Fruit fly (Drosophila melanogaster) whole organism, embryonic: ENCODE data around the gene CG12643.
A peak's percentile ranks its signal among the peaks of the same experiment; 100 is the strongest.

Experiments used
- ATbp ChIP-seq: fragments of 200-800 bp; sonication (Bioruptor generic); optimal IDR thresholded peaks from 2 replicates; lab custom pipeline; 2017; ENCODE audit warnings: missing biosample characterization, mild to moderate bottlenecking, missing genetic modification characterization, missing genetic modification reagents
- Atf6 ChIP-seq: fragments of 200-800 bp; sonication (Bioruptor generic); IDR thresholded peaks from 2 replicates; pipeline ENCODE4 v1.3.6; 2022; ENCODE audit warnings: missing biosample characterization, missing genetic modification characterization
- CG10543 ChIP-seq: fragments of 200-800 bp; sonication (Bioruptor generic); optimal IDR thresholded peaks from 3 replicates; lab custom pipeline; 2017; ENCODE audit warnings: missing biosample characterization, mild to moderate bottlenecking, missing genetic modification characterization, moderate library complexity
- CG1233 ChIP-seq: fragments of 200-800 bp; sonication (Bioruptor generic); optimal IDR thresholded peaks from 4 replicates; lab custom pipeline; 2018; ENCODE audit warnings: missing biosample characterization, mild to moderate bottlenecking, missing genetic modification characterization
- CG14441 ChIP-seq: fragments of 200-800 bp; sonication (Bioruptor generic); IDR thresholded peaks from 2 replicates; pipeline ENCODE4 v1.3.6; 2022; ENCODE audit warnings: missing biosample characterization, missing genetic modification characterization
- CG15696 ChIP-seq: fragments of 200-800 bp; sonication (Bioruptor generic); optimal IDR thresholded peaks from 2 replicates; lab custom pipeline; 2019; ENCODE audit warnings: missing biosample characterization, mild to moderate bottlenecking, missing genetic modification characterization, moderate library complexity
- CG17361 ChIP-seq: fragments of 200-800 bp; sonication (Bioruptor generic); IDR thresholded peaks from 3 replicates; pipeline ENCODE4 v1.3.6; 2022; ENCODE audit warnings: missing biosample characterization, missing genetic modification characterization
- CG17385 ChIP-seq: fragments of 200-800 bp; sonication (Bioruptor generic); optimal IDR thresholded peaks from 3 replicates; lab custom pipeline; 2018; ENCODE audit warnings: missing biosample characterization, mild to moderate bottlenecking, missing genetic modification characterization
- CG17912 ChIP-seq: fragments of 200-800 bp; sonication (Bioruptor generic); optimal IDR thresholded peaks from 2 replicates; lab custom pipeline; 2018; ENCODE audit warnings: missing biosample characterization, mild to moderate bottlenecking, missing genetic modification characterization
- CG2116 ChIP-seq: fragments of 200-800 bp; sonication (Bioruptor generic); optimal IDR thresholded peaks from 3 replicates; lab custom pipeline; 2018; ENCODE audit warnings: missing biosample characterization, mild to moderate bottlenecking, missing genetic modification characterization
- CG2199 ChIP-seq: fragments of 200-800 bp; sonication (Bioruptor generic); IDR thresholded peaks from 3 replicates; pipeline ENCODE4 v1.3.6; 2022; ENCODE audit warnings: missing biosample characterization, missing genetic modification characterization
- CG31224 ChIP-seq: fragments of 200-800 bp; sonication (Bioruptor generic); IDR thresholded peaks from 2 replicates; pipeline ENCODE4 v1.3.6; 2022; ENCODE audit warnings: missing biosample characterization, missing genetic modification characterization
- CG3726 ChIP-seq: fragments of 200-800 bp; sonication (Bioruptor generic); IDR thresholded peaks from 3 replicates; pipeline ENCODE4, ENCODE4 v1.3.6; 2022; ENCODE audit warnings: missing biosample characterization, missing genetic modification characterization
- CG5245 ChIP-seq: fragments of 200-800 bp; sonication (Bioruptor generic); optimal IDR thresholded peaks from 3 replicates; lab custom pipeline; 2016; ENCODE audit warnings: missing biosample characterization, missing genetic modification characterization
- CG7839 ChIP-seq: fragments of 200-800 bp; sonication (Bioruptor generic); optimal IDR thresholded peaks from 3 replicates; lab custom pipeline; 2018; ENCODE audit warnings: missing biosample characterization, mild to moderate bottlenecking, missing genetic modification characterization, moderate library complexity
- CG7963 ChIP-seq: fragments of 200-800 bp; sonication (Bioruptor generic); IDR thresholded peaks from 3 replicates; pipeline ENCODE4 v1.3.6; 2022; ENCODE audit warnings: missing biosample characterization, missing genetic modification characterization; ENCODE audit not compliant: partially characterized antibody
- CG8290 ChIP-seq, 3 experiments: fragments of 200-800 bp; sonication (Bioruptor generic); optimal IDR thresholded peaks; 2 replicates each; lab custom pipeline; 2016 to 2019; ENCODE audit warnings: missing biosample characterization in 3 of 3, missing genetic modification characterization in 3 of 3, mild to moderate bottlenecking in 2 of 3, moderate library complexity in 1 of 3
- CG8359 ChIP-seq: fragments of 200-800 bp; sonication (Bioruptor generic); optimal IDR thresholded peaks from 2 replicates; lab custom pipeline; 2017; ENCODE audit warnings: missing biosample characterization, mild to moderate bottlenecking, missing genetic modification characterization, borderline replicate concordance
- CHES-1-like ChIP-seq: fragments of 200-800 bp; sonication (Bioruptor generic); optimal IDR thresholded peaks from 2 replicates; lab custom pipeline; 2016; ENCODE audit warnings: missing biosample characterization, missing genetic modification characterization
- CoRest ChIP-seq: fragments of 200-800 bp; sonication (Bioruptor generic); optimal IDR thresholded peaks from 3 replicates; lab custom pipeline; 2018; ENCODE audit warnings: missing biosample characterization, mild to moderate bottlenecking, missing genetic modification characterization, moderate library complexity
- Dip3 ChIP-seq: fragments of 200-800 bp; sonication (Bioruptor generic); optimal IDR thresholded peaks from 3 replicates; lab custom pipeline; 2016; ENCODE audit warnings: missing biosample characterization, missing genetic modification characterization
- HLH54F ChIP-seq: fragments of 200-800 bp; sonication (Bioruptor generic); optimal IDR thresholded peaks from 3 replicates; lab custom pipeline; 2016; ENCODE audit warnings: missing biosample characterization, missing genetic modification characterization
- Hmr ChIP-seq: fragments of 200-800 bp; sonication (Bioruptor generic); optimal IDR thresholded peaks from 3 replicates; lab custom pipeline; 2017; ENCODE audit warnings: mild to moderate bottlenecking, missing biosample characterization, missing genetic modification reagents, missing genetic modification characterization
- Neu2 ChIP-seq: fragments of 200-800 bp; sonication (Bioruptor generic); optimal IDR thresholded peaks from 3 replicates; lab custom pipeline; 2016; ENCODE audit warnings: missing biosample characterization, missing genetic modification characterization, borderline replicate concordance
- Ptx1 ChIP-seq: fragments of 200-800 bp; sonication (Bioruptor generic); IDR thresholded peaks from 2 replicates; pipeline ENCODE4 v1.3.6; 2022; ENCODE audit warnings: missing biosample characterization, missing genetic modification characterization
- Ravus ChIP-seq: fragments of 200-800 bp; sonication (Bioruptor generic); IDR thresholded peaks from 2 replicates; pipeline ENCODE4 v1.3.6; 2022; ENCODE audit warnings: missing biosample characterization, missing genetic modification characterization
- Sry-β ChIP-seq: fragments of 200-800 bp; sonication (Bioruptor generic); optimal IDR thresholded peaks from 2 replicates; lab custom pipeline; 2018; ENCODE audit warnings: missing biosample characterization, mild to moderate bottlenecking, missing genetic modification characterization, moderate library complexity
- Taf1 ChIP-seq: fragments of 200-800 bp; sonication (Bioruptor generic); IDR thresholded peaks from 2 replicates; pipeline ENCODE4 v1.3.6; 2022; ENCODE audit warnings: missing biosample characterization, missing genetic modification characterization
- chn ChIP-seq: fragments of 200-800 bp; sonication (Bioruptor generic); optimal IDR thresholded peaks from 2 replicates; lab custom pipeline; 2016; ENCODE audit warnings: missing biosample characterization, missing genetic modification characterization
- crol ChIP-seq: fragments of 200-800 bp; sonication (Bioruptor generic); IDR thresholded peaks from 2 replicates; pipeline ENCODE4 v1.3.6; 2022; ENCODE audit warnings: missing biosample characterization, missing genetic modification characterization
- dysf ChIP-seq: fragments of 200-800 bp; sonication (Bioruptor generic); IDR thresholded peaks from 3 replicates; pipeline ENCODE4 v1.3.6; 2022; ENCODE audit warnings: missing biosample characterization, missing genetic modification characterization
- esg ChIP-seq: fragments of 200-800 bp; sonication (Bioruptor generic); conservative IDR thresholded peaks from 2 replicates; pipeline ENCODE4 v1.3.6; 2022; ENCODE audit warnings: missing biosample characterization, missing genetic modification characterization
- fd3F ChIP-seq: fragments of 200-800 bp; sonication (Bioruptor generic); optimal IDR thresholded peaks from 2 replicates; lab custom pipeline; 2018; ENCODE audit warnings: missing biosample characterization, mild to moderate bottlenecking, missing genetic modification characterization, moderate library complexity
- gfzf ChIP-seq: fragments of 200-800 bp; sonication (Bioruptor generic); optimal IDR thresholded peaks from 2 replicates; lab custom pipeline; 2016; ENCODE audit warnings: missing biosample characterization, mild to moderate bottlenecking, missing genetic modification characterization, moderate library complexity
- gro ChIP-seq: fragments of 200-800 bp; sonication (Bioruptor generic); optimal IDR thresholded peaks from 2 replicates; lab custom pipeline; 2016; ENCODE audit warnings: missing biosample characterization, missing genetic modification characterization
- gsb-n ChIP-seq: fragments of 200-800 bp; sonication (Bioruptor generic); optimal IDR thresholded peaks from 3 replicates; lab custom pipeline; 2018; ENCODE audit warnings: missing biosample characterization, mild to moderate bottlenecking, missing genetic modification characterization
- ham ChIP-seq: fragments of 200-800 bp; sonication (Bioruptor generic); IDR thresholded peaks from 2 replicates; pipeline ENCODE4 v1.3.6; 2022; ENCODE audit warnings: missing biosample characterization, missing genetic modification characterization
- hb ChIP-seq: fragments of 200-800 bp; sonication (Bioruptor generic); IDR thresholded peaks from 3 replicates; pipeline ENCODE4 v1.3.6; 2022; ENCODE audit warnings: missing biosample characterization, missing genetic modification characterization; ENCODE audit not compliant: partially characterized antibody
- hkb ChIP-seq, 2 experiments: fragments of 200-800 bp in 1 of 2; fragments of >200 bp in 1 of 2; sonication (Bioruptor generic) in 1 of 2; IDR thresholded peaks in 1 of 2; optimal IDR thresholded peaks in 1 of 2; 2 replicates each; pipeline versions ENCODE4 v1.3.6 to Lab custom; 2017 to 2022; ENCODE audit warnings: missing biosample characterization in 1 of 2, missing genetic modification characterization in 1 of 2
- lmd ChIP-seq: fragments of 200-800 bp; sonication (Bioruptor generic); IDR thresholded peaks from 2 replicates; pipeline ENCODE4 v1.3.6; 2022; ENCODE audit warnings: missing biosample characterization, missing genetic modification characterization
- maf-S ChIP-seq: fragments of 200-800 bp; sonication (Bioruptor generic); optimal IDR thresholded peaks from 2 replicates; lab custom pipeline; 2016; ENCODE audit warnings: missing biosample characterization, missing genetic modification characterization
- nerfin-2 ChIP-seq: fragments of 200-800 bp; sonication (Bioruptor generic); IDR thresholded peaks from 2 replicates; pipeline ENCODE4 v1.3.6; 2022; ENCODE audit warnings: missing biosample characterization, missing genetic modification characterization; ENCODE audit not compliant: partially characterized antibody
- tgo ChIP-seq: fragments of 200-800 bp; sonication (Bioruptor generic); IDR thresholded peaks from 3 replicates; pipeline ENCODE4 v1.3.6; 2022; ENCODE audit warnings: missing biosample characterization, missing genetic modification characterization
- trh ChIP-seq: fragments of 200-800 bp; sonication (Bioruptor generic); optimal IDR thresholded peaks from 2 replicates; lab custom pipeline; 2016; ENCODE audit warnings: missing biosample characterization, missing genetic modification characterization
- vnd ChIP-seq: fragments of 200-800 bp; sonication (Bioruptor generic); IDR thresholded peaks from 3 replicates; pipeline ENCODE4 v1.3.6; 2022; ENCODE audit warnings: missing biosample characterization, missing genetic modification characterization; ENCODE audit not compliant: partially characterized antibody
- zfh1 ChIP-seq: fragments of 200-800 bp; sonication (Bioruptor generic); IDR thresholded peaks from 3 replicates; pipeline ENCODE4 v1.3.6; 2022; ENCODE audit warnings: missing biosample characterization, missing genetic modification characterization
- zfh2 ChIP-seq: fragments of 200-800 bp; sonication (Bioruptor generic); optimal IDR thresholded peaks from 2 replicates; lab custom pipeline; 2016; ENCODE audit warnings: missing biosample characterization, missing genetic modification characterization

CG12643 gene

DNA sequence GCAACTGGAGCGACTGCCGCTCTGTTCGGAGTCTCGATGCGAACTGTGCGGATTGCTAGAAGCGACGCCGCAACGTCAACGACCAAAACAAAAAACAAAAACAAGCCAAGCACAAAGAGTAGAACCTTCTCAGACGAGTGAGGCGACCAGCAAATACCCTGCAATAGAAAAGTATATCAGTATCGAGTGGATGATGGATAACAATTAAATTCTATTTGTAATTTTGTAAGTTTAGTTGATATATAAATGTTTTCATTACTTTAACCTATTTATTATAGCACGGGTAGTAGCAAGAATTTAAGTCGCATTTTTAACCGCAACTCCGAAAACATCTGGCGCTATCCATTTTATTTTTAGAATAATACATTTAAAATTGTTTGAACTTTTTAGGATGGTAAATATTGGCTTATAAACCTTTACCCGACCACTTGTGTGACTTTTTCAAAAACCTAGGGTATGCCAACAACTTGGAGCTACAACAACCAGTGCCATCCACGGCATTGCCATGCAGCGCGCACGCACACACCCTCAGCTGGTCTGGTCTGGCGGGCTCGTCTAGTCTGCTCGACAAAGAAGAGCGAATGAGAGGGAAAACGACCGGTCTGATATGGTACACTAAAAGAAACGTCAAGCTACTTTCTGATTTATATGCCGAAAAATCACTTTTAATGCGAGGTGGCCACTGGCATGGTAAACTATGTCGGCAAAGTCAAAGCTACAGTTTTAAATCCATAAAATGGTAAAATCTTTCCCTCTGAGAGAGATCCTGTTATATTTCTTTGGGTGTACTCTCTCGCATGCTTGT is at the start of gene CG12643 (continued):
- TF ChIP-seq Atf6 (GFP tag; lab: Robert Waterston, UW) (peak; percentile 87), CG8290 (GFP tag; optimal IDR thresholded peaks at IDR 0.05; lab: Kevin White, UChicago) (peak; percentile 73), CG8290 (tag; optimal IDR thresholded peaks at IDR 0.05; lab: Kevin White, UChicago) (peak; percentile 76 to 96), ATbp (GFP tag; lab: Kevin White, UChicago) (peak; percentile 94), Dip3 (peak; percentile 87), CG7839 (tag; lab: Kevin White, UChicago) (peak; percentile 83), CG7963 (GFP tag; lab: Robert Waterston, UW) (no peak), vnd (GFP tag; lab: Robert Waterston, UW) (no peak), CG10543 (peak; percentile 96), CG2116 (GFP tag; lab: Kevin White, UChicago) (peak; percentile 53), CHES-1-like (GFP tag; lab: Kevin White, UChicago) (peak; percentile 92), CoRest (tag; lab: Kevin White, UChicago) (peak; percentile 91), CG17385 (peak; percentile 76), nerfin-2 (GFP tag; lab: Robert Waterston, UW) (no peak), crol (GFP tag; lab: Robert Waterston, UW) (peak; percentile 59; the same call in 1 of the 2 replicates), gfzf (GFP tag; lab: Kevin White, UChicago) (peak; percentile 13), CG17361 (peak; percentile 92), trh (GFP tag; lab: Kevin White, UChicago) (peak; percentile 28), zfh1 (GFP tag; lab: Robert Waterston, UW) (peak; percentile 96), CG3726 (GFP tag; lab: Robert Waterston, UW) (peak; percentile 92), zfh2 (peak; percentile 66), dysf (peak; percentile 90), Ravus (GFP tag; lab: Robert Waterston, UW) (peak; percentile 62), CG14441 (GFP tag; lab: Robert Waterston, UW) (peak; percentile 93), hkb (optimal IDR thresholded peaks at IDR 0.05; lab: Kevin White, UChicago) (peak; percentile 5), hkb (GFP tag; IDR thresholded peaks at IDR 0.05; lab: Robert Waterston, UW) (peak; percentile 95), hb (GFP tag; lab: Robert Waterston, UW) (no peak), Taf1 (GFP tag; lab: Robert Waterston, UW) (peak; percentile 68), HLH54F (peak; percentile 89), CG17912 (GFP tag; lab: Kevin White, UChicago) (peak; percentile 48), Neu2 (GFP tag; lab: Kevin White, UChicago) (peak; percentile 78), CG1233 (GFP tag; lab: Kevin White, UChicago) (peak; percentile 69), Hmr (GFP tag; lab: Kevin White, UChicago) (peak; percentile 87), CG31224 (GFP tag; lab: Robert Waterston, UW) (peak; percentile 73), fd3F (peak; percentile 51), CG5245 (peak; percentile 94), Sry-β (GFP tag; lab: Kevin White, UChicago) (no peak), CG8359 (GFP tag; lab: Kevin White, UChicago) (peak; percentile 50), maf-S (GFP tag; lab: Kevin White, UChicago) (peak; percentile 89), gsb-n (tag; lab: Kevin White, UChicago) (peak; percentile 80), Ptx1 (peak; percentile 92), chn (GFP tag; lab: Kevin White, UChicago) (peak; percentile 95), esg (peak; percentile 92), lmd (GFP tag; lab: Robert Waterston, UW) (peak; percentile 89), CG2199 (peak; percentile 92), ham (GFP tag; lab: Robert Waterston, UW) (peak; percentile 35), tgo (GFP tag; lab: Robert Waterston, UW) (peak; percentile 90), CG15696 (peak; percentile 63), gro (GFP tag; lab: Kevin White, UChicago) (peak; percentile 84)
